Worm (Caenorhabditis elegans) whole organism, young adult: ENCODE results near the gene F13A2.10.

Experiments
- B0019.2 ChIP-seq: fragments of 200-800 bp; sonication (Bioruptor generic); conservative IDR thresholded peaks from 2 replicates; pipeline ENCODE4 v1.3.6; 2022; ENCODE audit warnings: missing genetic modification reagents, missing genetic modification characterization, missing compliant biosample characterization
- B0035.1 ChIP-seq: sonication (generic microtip); optimal IDR thresholded peaks from 2 replicates; lab custom pipeline; 2016; ENCODE audit warnings: missing genetic modification characterization, mild to moderate bottlenecking, missing compliant biosample characterization, missing genotype, missing genetic modification reagents
- B0336.3 ChIP-seq: fragments of 200-800 bp; sonication (Bioruptor generic); IDR thresholded peaks from 2 replicates; pipeline ENCODE4 v1.3.6; 2022; ENCODE audit warnings: missing genetic modification characterization, missing compliant biosample characterization
- C06A6.2 ChIP-seq: fragments of 200-800 bp; sonication (Bioruptor generic); conservative IDR thresholded peaks from 2 replicates; pipeline ENCODE4 v1.3.6; 2022; ENCODE audit warnings: missing genetic modification characterization, missing compliant biosample characterization
- F49E8.2 ChIP-seq: sonication (generic microtip); optimal IDR thresholded peaks from 3 replicates; lab custom pipeline; 2017; ENCODE audit warnings: missing genetic modification characterization, mild to moderate bottlenecking, missing compliant biosample characterization, antibody characterized with exemption, moderate library complexity; ENCODE audit not compliant: insufficient read depth
- F52B5.7 ChIP-seq: sonication (generic microtip); optimal IDR thresholded peaks from 2 replicates; lab custom pipeline; 2016; ENCODE audit warnings: mild to moderate bottlenecking, missing genetic modification characterization, missing compliant biosample characterization
- F55B11.4 ChIP-seq: sonication (generic microtip); optimal IDR thresholded peaks from 2 replicates; lab custom pipeline; 2016; ENCODE audit warnings: missing compliant biosample characterization, missing genetic modification characterization, borderline replicate concordance; ENCODE audit not compliant: insufficient read depth
- K11D2.4 ChIP-seq: fragments of 200-800 bp; sonication (Bioruptor generic); IDR thresholded peaks from 2 replicates; pipeline ENCODE4 v1.3.6; 2022; ENCODE audit warnings: missing genetic modification reagents, missing genetic modification characterization, missing compliant biosample characterization
- T26A5.8 ChIP-seq: sonication (generic microtip); optimal IDR thresholded peaks from 2 replicates; lab custom pipeline; 2016; ENCODE audit warnings: missing genetic modification characterization, missing compliant biosample characterization
- ceh-27 ChIP-seq: fragments of 200-800 bp; sonication (Bioruptor generic); optimal IDR thresholded peaks from 2 replicates; lab custom pipeline; 2018; ENCODE audit warnings: mild to moderate bottlenecking, missing genetic modification characterization, moderate library complexity, missing compliant biosample characterization
- ceh-79 ChIP-seq: sonication (generic microtip); optimal IDR thresholded peaks from 2 replicates; lab custom pipeline; 2017; ENCODE audit warnings: mild to moderate bottlenecking, missing genetic modification characterization, missing compliant biosample characterization
- chd-7 ChIP-seq: sonication (generic microtip); optimal IDR thresholded peaks from 2 replicates; lab custom pipeline; 2016; ENCODE audit warnings: mild to moderate bottlenecking, missing genetic modification characterization, moderate library complexity, missing compliant biosample characterization
- dpff-1 ChIP-seq: sonication (generic microtip); optimal IDR thresholded peaks from 2 replicates; lab custom pipeline; 2017; ENCODE audit warnings: mild to moderate bottlenecking, missing genetic modification characterization, missing compliant biosample characterization
- ekl-4 ChIP-seq: fragments of 200-800 bp; sonication (Bioruptor generic); IDR thresholded peaks from 2 replicates; pipeline ENCODE4 v1.3.6; 2022; ENCODE audit warnings: missing genetic modification reagents, missing genetic modification characterization, missing compliant biosample characterization
- gei-17 ChIP-seq: fragments of 200-800 bp; sonication (Bioruptor generic); optimal IDR thresholded peaks from 2 replicates; lab custom pipeline; 2018; ENCODE audit warnings: mild to moderate bottlenecking, missing genetic modification characterization, missing compliant biosample characterization
- hlh-12 ChIP-seq: sonication (generic microtip); optimal IDR thresholded peaks from 2 replicates; lab custom pipeline; 2016; ENCODE audit warnings: missing genetic modification characterization, missing compliant biosample characterization
- let-526 ChIP-seq: fragments of 200-800 bp; sonication (Bioruptor generic); IDR thresholded peaks from 2 replicates; pipeline ENCODE4 v1.3.6; 2022; ENCODE audit warnings: missing genetic modification reagents, missing genetic modification characterization, missing compliant biosample characterization
- mel-28 ChIP-seq: sonication (generic microtip); optimal IDR thresholded peaks from 2 replicates; lab custom pipeline; 2016; ENCODE audit warnings: borderline replicate concordance, mild to moderate bottlenecking, missing genetic modification characterization, missing compliant biosample characterization
- mxl-1 ChIP-seq: sonication (generic microtip); optimal IDR thresholded peaks from 2 replicates; lab custom pipeline; 2016; ENCODE audit warnings: missing genetic modification characterization, missing compliant biosample characterization
- nfyb-1 ChIP-seq: fragments of 200-800 bp; sonication (Bioruptor generic); IDR thresholded peaks from 2 replicates; pipeline ENCODE4 v1.3.6; 2022; ENCODE audit warnings: missing genetic modification reagents, missing genetic modification characterization, missing compliant biosample characterization
- nhr-120 ChIP-seq: fragments of 200-800 bp; sonication (Bioruptor generic); IDR thresholded peaks from 2 replicates; pipeline ENCODE4 v1.3.6; 2022; ENCODE audit warnings: missing genetic modification characterization, missing compliant biosample characterization
- pha-4 ChIP-seq: fragments of 150-350 bp; sonication (generic microtip); optimal IDR thresholded peaks from 2 replicates; lab custom pipeline; 2014; ENCODE audit warnings: missing biosample characterization, missing genetic modification reagents, missing genetic modification characterization
- repo-1 ChIP-seq: sonication (generic microtip); optimal IDR thresholded peaks from 2 replicates; lab custom pipeline; 2017; ENCODE audit warnings: mild to moderate bottlenecking, missing genetic modification characterization, missing compliant biosample characterization
- sdz-38 ChIP-seq: sonication (generic microtip); optimal IDR thresholded peaks from 2 replicates; lab custom pipeline; 2016; ENCODE audit warnings: missing genotype, missing genetic modification characterization, missing compliant biosample characterization
- sea-2 ChIP-seq: fragments of 200-800 bp; sonication (Bioruptor generic); IDR thresholded peaks from 2 replicates; pipeline ENCODE4 v1.3.6; 2022; ENCODE audit warnings: missing genetic modification characterization, missing compliant biosample characterization
- snpc-1.3 ChIP-seq: sonication (generic microtip); optimal IDR thresholded peaks from 2 replicates; lab custom pipeline; 2017; ENCODE audit warnings: missing genetic modification characterization, mild to moderate bottlenecking, missing compliant biosample characterization, antibody characterized with exemption, moderate library complexity, missing genotype, missing genetic modification reagents; ENCODE audit not compliant: insufficient read depth
- somi-1 ChIP-seq: fragments of 200-800 bp; sonication (Bioruptor generic); optimal IDR thresholded peaks from 2 replicates; lab custom pipeline; 2018; ENCODE audit warnings: mild to moderate bottlenecking, missing genetic modification characterization, missing compliant biosample characterization
- unc-130 ChIP-seq: sonication (generic microtip); optimal IDR thresholded peaks from 2 replicates; lab custom pipeline; 2016; ENCODE audit warnings: missing genetic modification reagents, missing genetic modification characterization, missing compliant biosample characterization
- unc-62 ChIP-seq: fragments of 150-350 bp; optimal IDR thresholded peaks from 2 replicates; lab custom pipeline; 2014; ENCODE audit warnings: missing biosample characterization, missing genetic modification reagents, missing genetic modification characterization
- ztf-22 ChIP-seq: fragments of 200-800 bp; sonication (Bioruptor generic); optimal IDR thresholded peaks from 2 replicates; lab custom pipeline; 2018; ENCODE audit warnings: mild to moderate bottlenecking, missing genetic modification characterization, moderate library complexity, missing compliant biosample characterization
- ztf-3 ChIP-seq: fragments of 200-800 bp; sonication (Bioruptor generic); optimal IDR thresholded peaks from 2 replicates; lab custom pipeline; 2018; ENCODE audit warnings: mild to moderate bottlenecking, missing genetic modification characterization, missing compliant biosample characterization

Gene F13A2.10

DNA sequence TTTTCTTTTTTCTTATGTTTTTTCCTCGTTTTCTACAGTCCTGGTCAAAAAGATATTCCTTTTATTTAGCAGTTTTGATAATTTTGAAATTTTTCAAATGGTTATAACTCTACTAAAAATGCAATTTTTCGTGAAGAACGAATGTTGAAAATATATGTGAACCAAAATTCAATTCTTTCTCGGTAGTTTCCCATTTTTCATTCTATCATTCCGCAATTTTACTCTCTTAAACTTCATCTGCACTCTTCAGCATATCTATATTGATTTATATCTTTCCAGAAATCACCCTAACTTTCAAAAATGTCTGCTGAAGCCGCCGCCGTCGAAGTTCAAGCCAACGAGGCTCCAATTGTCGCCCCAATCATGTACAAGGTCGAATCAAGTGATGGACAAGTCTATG, 36.1 kb upstream of the F13A2.10 start, which contains the start of gene skr-7 (continued):
- TF ChIP-seq F52B5.7 (tag; lab: Kevin White, UChicago): no peak
- TF ChIP-seq nhr-120: no peak

DNA sequence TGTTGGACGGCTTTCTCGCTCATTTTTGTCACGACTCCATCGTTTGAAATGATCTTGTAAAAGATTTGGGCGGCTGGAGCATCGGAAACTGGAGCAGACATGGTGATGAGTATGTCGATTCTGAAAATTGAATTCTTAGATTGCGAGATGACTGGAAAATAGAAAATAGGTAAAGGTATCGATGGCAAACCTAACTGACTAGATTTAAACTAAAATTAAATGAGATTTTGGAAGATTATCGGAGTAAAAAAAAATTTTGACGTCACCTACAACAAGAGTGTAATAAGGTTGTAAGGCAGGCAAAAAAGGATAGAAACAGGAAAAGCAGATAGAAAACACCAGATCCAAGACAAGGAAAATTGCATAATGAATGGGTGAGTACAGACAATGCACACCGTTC, 35.4 kb upstream of the F13A2.10 start, which contains the start of gene skr-14:
Gene skr-14 (minus strand): TSS at position 101 of the 400 bp plus-strand sequence.
- TF ChIP-seq mxl-1 (tag; lab: Kevin White, UChicago): no peak
- TF ChIP-seq B0336.3 (GFP tag; lab: Robert Waterston, UW): no peak

DNA sequence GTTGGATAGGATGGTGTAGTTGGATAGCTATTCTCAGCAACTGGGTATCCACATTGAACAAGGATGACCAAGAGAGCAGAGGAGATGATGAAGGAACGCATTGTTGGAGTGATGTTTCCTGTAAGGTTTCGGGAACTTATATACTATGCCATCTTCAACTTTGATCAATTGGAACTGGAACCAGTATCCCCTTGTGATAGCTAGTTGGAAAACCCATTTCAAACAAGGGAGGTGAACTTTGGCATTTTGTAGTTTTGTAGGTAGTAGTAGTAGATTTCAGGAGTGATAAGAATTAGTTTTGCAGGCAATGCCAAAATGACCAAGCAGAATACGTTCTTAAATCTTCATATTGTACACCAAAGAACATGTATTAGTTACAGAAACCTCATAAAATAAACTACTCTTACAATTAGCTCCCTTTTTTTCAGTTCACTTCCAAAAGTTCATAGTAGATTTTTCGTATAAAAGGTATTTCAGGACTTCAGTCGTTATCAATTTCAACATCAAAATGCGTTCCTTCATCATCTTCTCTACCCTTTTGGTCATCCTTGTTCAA, 33.8 kb upstream of the F13A2.10 start, which contains the start of the genes Y47D7A.7 and Y47D7A.2:
Gene Y47D7A.7 (minus strand): TSS at position 101 of the 556 bp plus-strand sequence.
Gene Y47D7A.2 (plus strand): TSS at position 506 of the 556 bp plus-strand sequence.
- TF ChIP-seq hlh-12 (tag; lab: Kevin White, UChicago) (no peak), C06A6.2 (GFP tag; lab: Robert Waterston, UW) (no peak), somi-1 (GFP tag; lab: Kevin White, UChicago) (no peak), ceh-79 (tag; lab: Kevin White, UChicago) (no peak), ekl-4 (GFP tag; lab: Robert Waterston, UW) (no peak), unc-130 (GFP tag; lab: Kevin White, UChicago) (no peak), nfyb-1 (GFP tag; lab: Robert Waterston, UW) (no peak), unc-62 (no peak), F55B11.4 (tag; lab: Kevin White, UChicago) (no peak), pha-4 (tag; lab: Kevin White, UChicago) (no peak), let-526 (GFP tag; lab: Robert Waterston, UW) (no peak), sea-2 (GFP tag; lab: Robert Waterston, UW) (no peak), gei-17 (GFP tag; lab: Kevin White, UChicago) (no peak), chd-7 (tag; lab: Kevin White, UChicago) (no peak), ceh-27 (GFP tag; lab: Kevin White, UChicago) (no peak), snpc-1.3 (tag; lab: Kevin White, UChicago) (no peak), repo-1 (tag; lab: Kevin White, UChicago) (no peak)
- TF ChIP-seq, all 124 proteins: peak for 0

DNA sequence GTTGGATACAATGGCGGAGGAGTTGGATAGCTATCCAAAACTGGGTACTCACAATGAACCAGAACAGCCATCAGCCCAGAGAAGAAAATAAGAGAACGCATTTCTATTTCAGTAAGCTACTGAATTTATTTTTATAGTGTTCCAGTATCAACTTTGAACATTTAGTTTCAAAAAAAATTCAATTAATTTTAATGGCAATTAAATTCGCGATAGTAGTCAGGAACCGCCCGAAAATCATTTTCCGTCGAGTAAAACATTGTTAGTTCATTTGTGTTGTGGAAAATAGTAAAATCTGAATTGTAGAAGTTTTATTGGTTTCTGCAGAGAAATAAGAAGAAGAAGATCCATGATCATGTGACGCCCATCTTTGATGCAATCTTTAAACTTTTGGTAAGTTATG, 32.0 kb upstream of the F13A2.10 start, which contains the start of gene Y47D7A.6:
Gene Y47D7A.6 (minus strand): TSS at position 101 of the 400 bp plus-strand sequence.
- TF ChIP-seq B0035.1 (tag; lab: Kevin White, UChicago): no peak
- TF ChIP-seq sdz-38 (tag; lab: Kevin White, UChicago): no peak
- TF ChIP-seq unc-130 (GFP tag; lab: Kevin White, UChicago): no peak
- TF ChIP-seq ztf-22: no peak
- TF ChIP-seq F49E8.2 (tag; lab: Kevin White, UChicago): no peak
- TF ChIP-seq pha-4 (tag; lab: Kevin White, UChicago): no peak
- no peak for TF ChIP-seq chd-7 (tag; lab: Kevin White, UChicago)

DNA sequence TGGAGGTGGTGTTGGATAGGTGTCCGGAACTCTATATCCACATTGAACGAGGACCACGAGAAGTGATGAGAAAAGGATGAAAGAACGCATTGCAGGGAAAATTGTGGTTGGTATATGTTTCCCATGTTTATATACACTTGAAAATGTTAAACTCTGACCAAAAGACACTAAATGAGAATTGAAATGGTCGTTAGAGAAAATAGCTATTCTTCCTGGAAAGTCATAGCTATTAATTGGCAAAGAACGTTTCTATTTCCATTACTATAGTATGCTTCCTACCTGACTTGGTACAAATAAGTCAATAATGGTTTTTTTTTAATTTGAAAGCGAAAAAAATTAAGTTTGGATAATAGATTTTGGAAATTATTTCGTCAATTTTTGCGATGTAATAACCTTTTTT, 30.6 kb upstream of the F13A2.10 start, which contains the start of gene Y47D7A.18:
Gene Y47D7A.18 (minus strand): TSS at position 101 of the 400 bp plus-strand sequence.
- TF ChIP-seq F52B5.7 (tag; lab: Kevin White, UChicago): no peak
- TF ChIP-seq B0019.2 (GFP tag; lab: Robert Waterston, UW): no peak
- TF ChIP-seq dpff-1: no peak
- no peak for TF ChIP-seq T26A5.8
- no peak for TF ChIP-seq K11D2.4 (GFP tag; lab: Robert Waterston, UW)
- TF ChIP-seq ztf-3 (GFP tag; lab: Kevin White, UChicago): no peak
- no peak for TF ChIP-seq mel-28
- TF ChIP-seq let-526 (GFP tag; lab: Robert Waterston, UW): no peak
- no peak for TF ChIP-seq nhr-120
- TF ChIP-seq, all 124 proteins: peak for 0
